Worm (Caenorhabditis elegans) whole organism, young adult: Measurements from ENCODE around the gene chil-17.

Source experiments
- B0019.2 ChIP-seq: fragments of 200-800 bp; sonication (Bioruptor generic); conservative IDR thresholded peaks from 2 replicates; pipeline ENCODE4 v1.3.6; 2022; ENCODE audit warnings: missing genetic modification reagents, missing genetic modification characterization, missing compliant biosample characterization
- F23B12.7 ChIP-seq: sonication (generic microtip); optimal IDR thresholded peaks from 2 replicates; lab custom pipeline; 2017; ENCODE audit warnings: missing genetic modification characterization, mild to moderate bottlenecking, missing compliant biosample characterization, antibody characterized with exemption, moderate library complexity; ENCODE audit not compliant: insufficient read depth
- F57A8.1 ChIP-seq: fragments of 200-800 bp; sonication (Bioruptor generic); optimal IDR thresholded peaks from 2 replicates; lab custom pipeline; 2018; ENCODE audit warnings: mild to moderate bottlenecking, missing genetic modification characterization, moderate library complexity, missing compliant biosample characterization
- F57C9.4 ChIP-seq: sonication (generic microtip); optimal IDR thresholded peaks from 2 replicates; lab custom pipeline; 2017; ENCODE audit warnings: mild to moderate bottlenecking, missing genetic modification characterization, missing compliant biosample characterization
- Y53G8AR.9 ChIP-seq: fragments of 200-800 bp; sonication (Bioruptor generic); conservative IDR thresholded peaks from 2 replicates; pipeline ENCODE4 v1.3.6; 2022; ENCODE audit warnings: missing genetic modification reagents, missing genetic modification characterization, missing compliant biosample characterization
- Y56A3A.18 ChIP-seq: fragments of 200-800 bp; sonication (Bioruptor generic); IDR thresholded peaks from 2 replicates; pipeline ENCODE4 v1.3.6; 2022; ENCODE audit warnings: missing genetic modification reagents, missing genetic modification characterization, missing compliant biosample characterization
- Y95B8A.8 ChIP-seq: fragments of 200-800 bp; sonication (Bioruptor generic); IDR thresholded peaks from 2 replicates; pipeline ENCODE4 v1.3.6; 2022; ENCODE audit warnings: missing genetic modification reagents, missing genetic modification characterization, missing compliant biosample characterization
- ZK185.1 ChIP-seq: sonication (generic microtip); optimal IDR thresholded peaks from 2 replicates; lab custom pipeline; 2016; ENCODE audit warnings: mild to moderate bottlenecking, missing genetic modification characterization, missing compliant biosample characterization; ENCODE audit not compliant: poor library complexity, severe bottlenecking
- akir-1 ChIP-seq: fragments of 200-800 bp; sonication (Bioruptor generic); optimal IDR thresholded peaks from 2 replicates; lab custom pipeline; 2018; ENCODE audit warnings: mild to moderate bottlenecking, missing genetic modification characterization, moderate library complexity, missing compliant biosample characterization
- atf-7 ChIP-seq: sonication (generic microtip); optimal IDR thresholded peaks from 2 replicates; lab custom pipeline; 2017; ENCODE audit warnings: mild to moderate bottlenecking, missing genetic modification characterization, missing compliant biosample characterization
- athp-1 ChIP-seq: sonication (generic microtip); optimal IDR thresholded peaks from 2 replicates; lab custom pipeline; 2017; ENCODE audit warnings: mild to moderate bottlenecking, missing genetic modification characterization, missing compliant biosample characterization
- ccch-3 ChIP-seq: fragments of 200-800 bp; sonication (Bioruptor generic); optimal IDR thresholded peaks from 2 replicates; lab custom pipeline; 2018; ENCODE audit warnings: mild to moderate bottlenecking, missing genetic modification characterization, missing compliant biosample characterization
- cebp-2 ChIP-seq: fragments of 200-800 bp; sonication (Bioruptor generic); IDR thresholded peaks from 2 replicates; pipeline ENCODE4 v1.3.6; 2022; ENCODE audit warnings: missing genetic modification characterization, missing compliant biosample characterization
- ceh-100 ChIP-seq: fragments of 200-800 bp; sonication (Bioruptor generic); IDR thresholded peaks from 2 replicates; pipeline ENCODE4 v1.3.6; 2022; ENCODE audit warnings: missing genetic modification reagents, missing genetic modification characterization, missing compliant biosample characterization
- ceh-79 ChIP-seq: sonication (generic microtip); optimal IDR thresholded peaks from 2 replicates; lab custom pipeline; 2017; ENCODE audit warnings: mild to moderate bottlenecking, missing genetic modification characterization, missing compliant biosample characterization
- dox-1 ChIP-seq: fragments of 200-800 bp; sonication (Bioruptor generic); IDR thresholded peaks from 2 replicates; pipeline ENCODE4 v1.3.6; 2022; ENCODE audit warnings: missing genetic modification reagents, missing genetic modification characterization, missing compliant biosample characterization
- egrh-3 ChIP-seq: fragments of 200-800 bp; sonication (Bioruptor generic); IDR thresholded peaks from 2 replicates; pipeline ENCODE4 v1.3.6; 2022; ENCODE audit warnings: missing genetic modification reagents, missing genetic modification characterization, missing compliant biosample characterization
- hmg-20 ChIP-seq: fragments of 200-800 bp; sonication (Bioruptor generic); IDR thresholded peaks from 2 replicates; pipeline ENCODE4 v1.3.6; 2022; ENCODE audit warnings: missing genetic modification reagents, missing genetic modification characterization, missing compliant biosample characterization
- hsf-1 ChIP-seq: fragments of 200-800 bp; sonication (Bioruptor generic); IDR thresholded peaks from 2 replicates; pipeline ENCODE4 v1.3.6; 2022; ENCODE audit warnings: missing genetic modification reagents, missing genetic modification characterization, missing compliant biosample characterization
- let-526 ChIP-seq: fragments of 200-800 bp; sonication (Bioruptor generic); IDR thresholded peaks from 2 replicates; pipeline ENCODE4 v1.3.6; 2022; ENCODE audit warnings: missing genetic modification reagents, missing genetic modification characterization, missing compliant biosample characterization
- lin-26 ChIP-seq: fragments of 200-800 bp; sonication (Bioruptor generic); IDR thresholded peaks from 2 replicates; pipeline ENCODE4 v1.3.6; 2022; ENCODE audit warnings: missing genetic modification reagents, missing genetic modification characterization, missing compliant biosample characterization
- lin-40 ChIP-seq: sonication (generic microtip); optimal IDR thresholded peaks from 2 replicates; lab custom pipeline; 2016; ENCODE audit warnings: missing genetic modification characterization, mild to moderate bottlenecking, missing compliant biosample characterization, missing genotype, missing genetic modification reagents
- lir-1 ChIP-seq: fragments of 200-800 bp; sonication (Bioruptor generic); conservative IDR thresholded peaks from 2 replicates; pipeline ENCODE4 v1.3.6; 2022; ENCODE audit warnings: missing genetic modification reagents, missing genetic modification characterization, missing compliant biosample characterization
- lsl-1 ChIP-seq: fragments of 200-800 bp; sonication (Bioruptor generic); optimal IDR thresholded peaks from 2 replicates; lab custom pipeline; 2018; ENCODE audit warnings: mild to moderate bottlenecking, missing genetic modification characterization, moderate library complexity, missing compliant biosample characterization
- mcd-1 ChIP-seq: fragments of 200-800 bp; sonication (Bioruptor generic); IDR thresholded peaks from 2 replicates; pipeline ENCODE4 v1.3.6; 2022; ENCODE audit warnings: missing genetic modification reagents, missing genetic modification characterization, missing compliant biosample characterization
- mes-4 ChIP-seq: sonication (generic microtip); optimal IDR thresholded peaks from 2 replicates; lab custom pipeline; 2016; ENCODE audit warnings: missing genotype, missing genetic modification characterization, missing compliant biosample characterization
- nfya-1 ChIP-seq: sonication (generic microtip); optimal IDR thresholded peaks from 2 replicates; lab custom pipeline; 2017; ENCODE audit warnings: antibody characterized with exemption, missing compliant biosample characterization, missing genetic modification characterization, borderline replicate concordance; ENCODE audit not compliant: insufficient read depth
- nfya-2 ChIP-seq: fragments of 200-800 bp; sonication (Bioruptor generic); IDR thresholded peaks from 2 replicates; pipeline ENCODE4 v1.3.6; 2022; ENCODE audit warnings: missing genetic modification reagents, missing genetic modification characterization, missing compliant biosample characterization
- nfyb-1 ChIP-seq: fragments of 200-800 bp; sonication (Bioruptor generic); IDR thresholded peaks from 2 replicates; pipeline ENCODE4 v1.3.6; 2022; ENCODE audit warnings: missing genetic modification reagents, missing genetic modification characterization, missing compliant biosample characterization
- nhr-179 ChIP-seq: sonication (generic microtip); optimal IDR thresholded peaks from 2 replicates; lab custom pipeline; 2016; ENCODE audit warnings: mild to moderate bottlenecking, missing genetic modification characterization, missing compliant biosample characterization
- nhr-27 ChIP-seq: fragments of 200-800 bp; sonication (Bioruptor generic); optimal IDR thresholded peaks from 2 replicates; lab custom pipeline; 2018; ENCODE audit warnings: mild to moderate bottlenecking, missing genetic modification characterization, moderate library complexity, missing compliant biosample characterization
- nhr-80 ChIP-seq: sonication (generic microtip); optimal IDR thresholded peaks from 2 replicates; lab custom pipeline; 2016; ENCODE audit warnings: missing genetic modification characterization, missing compliant biosample characterization
- nhr-90 ChIP-seq: sonication (generic microtip); optimal IDR thresholded peaks from 2 replicates; lab custom pipeline; 2016; ENCODE audit warnings: missing genotype, mild to moderate bottlenecking, missing genetic modification characterization, missing compliant biosample characterization
- pbrm-1 ChIP-seq: fragments of 200-800 bp; sonication (Bioruptor generic); IDR thresholded peaks from 2 replicates; pipeline ENCODE4 v1.3.6; 2022; ENCODE audit warnings: missing genetic modification reagents, missing genetic modification characterization, missing compliant biosample characterization
- sea-2 ChIP-seq: fragments of 200-800 bp; sonication (Bioruptor generic); IDR thresholded peaks from 2 replicates; pipeline ENCODE4 v1.3.6; 2022; ENCODE audit warnings: missing genetic modification characterization, missing compliant biosample characterization
- sptf-2 ChIP-seq: fragments of 200-800 bp; sonication (Bioruptor generic); optimal IDR thresholded peaks from 2 replicates; lab custom pipeline; 2018; ENCODE audit warnings: mild to moderate bottlenecking, missing genetic modification characterization, missing compliant biosample characterization
- tlf-1 ChIP-seq: fragments of 200-800 bp; sonication (Bioruptor generic); optimal IDR thresholded peaks from 2 replicates; lab custom pipeline; 2018; ENCODE audit warnings: mild to moderate bottlenecking, missing genetic modification characterization, missing compliant biosample characterization
- zfh-2 ChIP-seq: fragments of 200-800 bp; sonication (Bioruptor generic); conservative IDR thresholded peaks from 2 replicates; pipeline ENCODE4 v1.3.6; 2022; ENCODE audit warnings: missing genetic modification reagents, missing genetic modification characterization, missing compliant biosample characterization
- zim-3 ChIP-seq: sonication (generic microtip); optimal IDR thresholded peaks from 2 replicates; lab custom pipeline; 2017; ENCODE audit warnings: mild to moderate bottlenecking, missing genetic modification characterization, moderate library complexity, missing compliant biosample characterization
- ztf-26 ChIP-seq: sonication (generic microtip); optimal IDR thresholded peaks from 2 replicates; lab custom pipeline; 2017; ENCODE audit warnings: missing genetic modification characterization, missing compliant biosample characterization
- ztf-28 ChIP-seq: fragments of 200-800 bp; sonication (Bioruptor generic); IDR thresholded peaks from 2 replicates; pipeline ENCODE4 v1.3.6; 2022; ENCODE audit warnings: missing genetic modification reagents, missing genetic modification characterization, missing compliant biosample characterization
- ztf-3 ChIP-seq: fragments of 200-800 bp; sonication (Bioruptor generic); optimal IDR thresholded peaks from 2 replicates; lab custom pipeline; 2018; ENCODE audit warnings: mild to moderate bottlenecking, missing genetic modification characterization, missing compliant biosample characterization
- ztf-6 ChIP-seq: fragments of 200-800 bp; sonication (Bioruptor generic); IDR thresholded peaks from 2 replicates; pipeline ENCODE4 v1.3.6; 2022; ENCODE audit warnings: missing genetic modification reagents, missing genetic modification characterization, missing compliant biosample characterization

chil-17 gene

ce11 chrII:9418843-9419532, 21.0 kb downstream of the chil-17 start:
- TF ChIP-seq Y53G8AR.9 = no peak
- peak; percentile 28 for TF ChIP-seq nhr-80

DNA sequence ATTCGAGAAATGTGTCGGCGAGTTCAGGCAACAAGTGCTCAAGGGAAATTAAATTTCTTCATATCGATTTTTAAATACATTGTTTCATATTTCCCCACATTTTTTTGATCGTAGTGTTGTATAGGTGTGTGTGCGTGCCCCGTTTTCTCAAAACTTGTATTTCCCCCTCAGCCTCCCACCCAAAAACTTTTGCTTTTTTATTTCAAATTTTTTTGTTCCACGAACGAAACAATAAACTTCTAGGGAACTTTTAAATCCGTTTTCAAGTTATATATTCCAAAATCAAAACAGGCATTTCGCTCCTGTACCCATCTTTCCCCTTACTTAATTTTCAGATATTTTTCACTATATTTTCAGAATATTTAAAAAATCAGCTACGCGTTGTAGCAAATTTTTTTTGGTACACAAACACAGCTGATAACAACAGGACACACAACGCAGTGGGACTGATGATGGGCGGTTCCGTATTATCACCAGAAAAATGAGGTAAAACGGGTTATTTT, 21.8 kb downstream of the chil-17 start, which contains the start of the genes M176.4 and M176.16:
Gene M176.4, plus strand, starts transcription at position 301 of the 503 bp plus-strand sequence.
Gene M176.16, plus strand, starts transcription at position 453 of the 503 bp plus-strand sequence.
- no peak for TF ChIP-seq lin-26 (GFP tag; lab: Robert Waterston, UW)
- no peak for TF ChIP-seq nfya-1
- TF ChIP-seq nhr-80 = peak; percentile 53
- TF ChIP-seq athp-1 (tag; lab: Kevin White, UChicago) = no peak
- TF ChIP-seq lsl-1 = no peak

DNA sequence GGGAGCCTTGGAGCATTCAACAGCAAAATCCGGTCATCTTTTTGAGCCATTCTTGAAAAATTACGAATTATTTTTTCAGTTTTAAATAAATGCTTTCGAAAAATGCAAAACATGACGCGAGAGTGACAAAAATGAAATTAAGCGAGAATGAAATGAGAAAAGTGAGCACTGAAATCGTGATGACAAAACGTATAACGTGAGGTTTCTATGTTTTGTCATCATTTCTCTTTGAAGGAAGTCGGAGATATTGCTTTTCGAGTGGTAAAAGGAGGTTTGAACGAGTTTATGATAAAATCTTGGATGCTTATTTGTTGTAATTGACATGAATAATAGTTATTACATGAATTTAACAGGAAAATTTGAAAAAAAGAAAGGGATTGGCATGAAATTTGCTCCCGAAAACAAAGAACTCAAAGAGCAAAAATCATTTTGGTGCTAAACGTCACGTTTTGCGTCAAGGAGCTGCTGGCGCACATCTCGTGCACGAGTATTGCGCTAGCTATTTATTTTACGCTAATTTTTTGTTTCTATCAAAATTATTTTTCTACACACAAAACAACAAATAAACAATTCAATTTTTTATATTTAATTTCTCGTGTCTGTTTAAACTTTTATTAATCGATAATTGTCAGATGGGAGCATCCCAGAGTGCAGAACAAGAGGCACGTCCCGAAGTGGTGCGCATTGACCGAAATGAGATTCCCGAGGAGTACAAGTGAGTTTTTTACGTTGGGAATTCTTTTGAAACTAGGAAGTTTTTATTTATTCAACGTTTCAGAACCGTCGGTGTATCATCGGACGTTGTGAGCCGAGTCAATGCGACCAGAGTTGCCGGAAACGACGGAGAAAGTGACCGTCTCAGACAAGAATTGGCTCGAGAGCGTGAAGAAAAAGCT, 23.3 kb downstream of the chil-17 start, which contains the start of the genes gss-1 and chch-3:
Gene gss-1, minus strand, starts transcription at position 51 of the 896 bp plus-strand sequence.
Gene chch-3, plus strand, starts transcription at position 633 of the 896 bp plus-strand sequence.
- TF ChIP-seq akir-1 (GFP tag; lab: Kevin White, UChicago) = no peak
- TF ChIP-seq pbrm-1 = no peak
- no peak for TF ChIP-seq hsf-1 (GFP tag; lab: Robert Waterston, UW)
- no peak for TF ChIP-seq F57C9.4 (tag; lab: Kevin White, UChicago)
- TF ChIP-seq let-526 = no peak
- no peak for TF ChIP-seq athp-1 (tag; lab: Kevin White, UChicago)
- TF ChIP-seq sea-2 (GFP tag; lab: Robert Waterston, UW) = no peak
- TF ChIP-seq ceh-100 (GFP tag; lab: Robert Waterston, UW) = no peak
- TF ChIP-seq lin-40 = no peak
- TF ChIP-seq nhr-90 (tag; lab: Kevin White, UChicago) = no peak
- no peak for TF ChIP-seq Y95B8A.8 (GFP tag; lab: Robert Waterston, UW)
- no peak for TF ChIP-seq nhr-179 (tag; lab: Kevin White, UChicago)
- TF ChIP-seq egrh-3 (GFP tag; lab: Robert Waterston, UW) = no peak
- TF ChIP-seq F57A8.1 = no peak
- TF ChIP-seq ZK185.1 = peak; percentile 25
- TF ChIP-seq mcd-1 (GFP tag; lab: Robert Waterston, UW) = peak; percentile 40; the same call in 1 of the 2 replicates
- TF ChIP-seq lir-1 (GFP tag; lab: Robert Waterston, UW) = no peak
- peak; percentile 53 for TF ChIP-seq dox-1 (GFP tag; lab: Robert Waterston, UW)
- no peak for TF ChIP-seq ztf-6 (GFP tag; lab: Robert Waterston, UW)
- no peak for TF ChIP-seq cebp-2 (GFP tag; lab: Robert Waterston, UW)
- no peak for TF ChIP-seq zfh-2
- no peak for TF ChIP-seq ztf-3 (GFP tag; lab: Kevin White, UChicago)
- no peak for TF ChIP-seq hmg-20 (GFP tag; lab: Robert Waterston, UW)
- no peak for TF ChIP-seq F23B12.7 (tag; lab: Kevin White, UChicago)
- no peak for TF ChIP-seq mes-4 (tag; lab: Kevin White, UChicago)
- TF ChIP-seq ccch-3 (GFP tag; lab: Kevin White, UChicago) = no peak
- no peak for TF ChIP-seq ztf-26 (tag; lab: Kevin White, UChicago)
- TF ChIP-seq ceh-79 = no peak
- TF ChIP-seq nfyb-1 (GFP tag; lab: Robert Waterston, UW) = no peak
- TF ChIP-seq nfya-2 (GFP tag; lab: Robert Waterston, UW) = no peak
- no peak for TF ChIP-seq B0019.2 (GFP tag; lab: Robert Waterston, UW)
- no peak for TF ChIP-seq nhr-27
- no peak for TF ChIP-seq sptf-2 (GFP tag; lab: Kevin White, UChicago)
- TF ChIP-seq zim-3 (tag; lab: Kevin White, UChicago) = no peak
- TF ChIP-seq tlf-1 (GFP tag; lab: Kevin White, UChicago) = no peak
- TF ChIP-seq ztf-28 = no peak
- TF ChIP-seq Y56A3A.18 (GFP tag; lab: Robert Waterston, UW) = no peak
- TF ChIP-seq atf-7 (tag; lab: Kevin White, UChicago) = no peak
